Worm (Caenorhabditis elegans) whole organism, early embryonic: ENCODE data around the gene cpr-8.

Source experiments
- B0310.2 ChIP-seq: sonication (generic microtip); optimal IDR thresholded peaks from 2 replicates; lab custom pipeline; 2016; ENCODE audit warnings: mild to moderate bottlenecking, missing genetic modification characterization, missing compliant biosample characterization
- F13C5.2 ChIP-seq: sonication (generic microtip); optimal IDR thresholded peaks from 2 replicates; lab custom pipeline; 2017; ENCODE audit warnings: mild to moderate bottlenecking, missing genetic modification characterization, inconsistent platforms, missing compliant biosample characterization
- ama-1 ChIP-seq: fragments of 150-350 bp; optimal IDR thresholded peaks from 2 replicates; lab custom pipeline; 2014
- ceh-13 ChIP-seq: fragments of 200-800 bp; sonication (Bioruptor generic); optimal IDR thresholded peaks from 2 replicates; lab custom pipeline; 2018; ENCODE audit warnings: mild to moderate bottlenecking, missing genetic modification characterization, missing compliant biosample characterization
- ceh-36 ChIP-seq: sonication (generic microtip); optimal IDR thresholded peaks from 2 replicates; lab custom pipeline; 2016; ENCODE audit warnings: missing genetic modification characterization, inconsistent platforms, missing compliant biosample characterization
- ets-7 ChIP-seq: sonication (generic microtip); optimal IDR thresholded peaks from 2 replicates; lab custom pipeline; 2016; ENCODE audit warnings: missing genotype, missing genetic modification characterization, missing compliant biosample characterization
- flt-1 ChIP-seq: fragments of 200-800 bp; sonication (Bioruptor generic); IDR thresholded peaks from 2 replicates; pipeline ENCODE4 v1.3.6; 2022; ENCODE audit warnings: missing genetic modification characterization, missing compliant biosample characterization
- hmbx-1 ChIP-seq: sonication (generic microtip); optimal IDR thresholded peaks from 2 replicates; lab custom pipeline; 2016; ENCODE audit warnings: mild to moderate bottlenecking, missing genetic modification characterization, missing compliant biosample characterization
- hmg-4 ChIP-seq: fragments of 200-800 bp; sonication (Bioruptor generic); optimal IDR thresholded peaks from 2 replicates; lab custom pipeline; 2018; ENCODE audit warnings: mild to moderate bottlenecking, missing genetic modification characterization, missing compliant biosample characterization
- hnd-1 ChIP-seq: sonication (generic microtip); optimal IDR thresholded peaks from 2 replicates; lab custom pipeline; 2016; ENCODE audit warnings: missing genetic modification characterization, missing compliant biosample characterization
- scrt-1 ChIP-seq: fragments of 200-800 bp; sonication (Bioruptor generic); IDR thresholded peaks from 2 replicates; pipeline ENCODE4 v1.3.6; 2022; ENCODE audit warnings: missing genetic modification characterization, missing compliant biosample characterization
- tbx-37 ChIP-seq: fragments of 200-800 bp; sonication (Bioruptor generic); conservative IDR thresholded peaks from 2 replicates; pipeline ENCODE4 v1.3.6; 2022; ENCODE audit warnings: missing genetic modification reagents, missing genetic modification characterization, missing compliant biosample characterization
- tra-4 ChIP-seq: sonication (generic microtip); optimal IDR thresholded peaks from 2 replicates; lab custom pipeline; 2017; ENCODE audit warnings: missing genetic modification characterization, missing compliant biosample characterization

DNA sequence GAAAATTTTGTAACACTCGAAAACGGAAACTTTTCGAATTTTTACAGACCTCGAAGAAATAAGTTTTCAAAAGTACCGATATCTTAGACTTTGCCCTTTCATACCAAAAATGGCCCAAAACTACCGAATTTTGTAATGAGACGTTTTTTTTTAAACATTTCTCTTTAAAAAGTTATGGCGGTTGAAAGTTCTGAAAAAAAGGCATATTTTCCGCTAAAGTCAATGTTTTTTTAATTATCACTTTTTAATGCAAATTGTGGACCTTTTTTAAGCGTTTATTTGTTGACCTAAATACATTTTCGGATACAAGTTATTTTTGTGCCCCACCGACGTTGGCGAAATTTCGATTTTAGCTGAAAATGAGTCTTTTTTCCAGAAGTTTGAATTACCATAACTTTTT lies 31.8 kb upstream of the cpr-8 start:
- TF ChIP-seq B0310.2 (tag; lab: Kevin White, UChicago) (no peak), ama-1 (no peak), ceh-13 (no peak), hnd-1 (tag; lab: Kevin White, UChicago) (no peak), tra-4 (tag; lab: Kevin White, UChicago) (no peak), F13C5.2 (tag; lab: Kevin White, UChicago) (no peak), scrt-1 (GFP tag; lab: Robert Waterston, UW) (no peak), hmg-4 (no peak), ceh-36 (tag; lab: Kevin White, UChicago) (no peak), tbx-37 (GFP tag; lab: Robert Waterston, UW) (no peak), ets-7 (tag; lab: Kevin White, UChicago) (no peak), flt-1 (GFP tag; lab: Robert Waterston, UW) (no peak), hmbx-1 (tag; lab: Kevin White, UChicago) (no peak)
